Fruit fly (Drosophila melanogaster): ENCODE measurements around the gene CG12480.

Gene CG12480

DNA sequence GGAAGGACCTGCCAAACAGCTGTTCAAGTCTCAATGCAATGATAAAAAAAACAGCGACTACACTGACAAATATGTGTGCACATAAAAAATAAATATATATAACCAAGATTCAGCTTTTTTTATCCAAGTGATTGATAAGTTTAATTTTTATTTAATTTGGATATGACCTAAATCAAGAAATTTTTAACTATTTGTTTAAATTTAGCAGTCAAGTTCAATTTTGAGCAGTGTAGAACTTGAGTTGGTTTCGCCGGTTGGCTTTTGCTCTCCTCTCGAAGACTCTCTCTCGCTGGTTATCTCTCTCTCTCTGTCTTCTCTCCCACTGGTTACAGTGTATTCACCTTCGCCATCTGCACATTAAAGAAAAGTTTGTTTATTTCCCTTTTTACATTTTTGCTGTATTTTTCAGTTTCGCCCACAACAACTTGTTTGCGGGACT, 48.7 kb downstream of the CG12480 start (continued):
- no peak for TF ChIP-seq usp (GFP tag; optimal IDR thresholded peaks at IDR 0.05)
- TF ChIP-seq Ada2b (GFP tag; IDR thresholded peaks at IDR 0.05), result peak; percentile 93
- peak; percentile 96 for TF ChIP-seq CG31441 (GFP tag; IDR thresholded peaks at IDR 0.05)
- TF ChIP-seq Awh (GFP tag; IDR thresholded peaks at IDR 0.05), result peak; percentile 84
- peak; percentile 89 for TF ChIP-seq row (GFP tag; IDR thresholded peaks at IDR 0.05)
- 0 out of 2 replicates have a peak, but pooled peaks have one; percentile 42 for TF ChIP-seq dan (GFP tag; IDR thresholded peaks at IDR 0.05)
- peak; percentile 82 for TF ChIP-seq tin (GFP tag; optimal IDR thresholded peaks at IDR 0.05)
- TF ChIP-seq oc (tag; optimal IDR thresholded peaks at IDR 0.05), result peak; percentile 76
- TF ChIP-seq CG16863 (GFP tag; optimal IDR thresholded peaks at IDR 0.05), result peak; percentile 71
- peak; percentile 32 for TF ChIP-seq CG31365 (tag; optimal IDR thresholded peaks at IDR 0.05)
- peak; percentile 77 for TF ChIP-seq H15 (GFP tag; IDR thresholded peaks at IDR 0.05)
- peak; percentile 85 for TF ChIP-seq CG32772 (GFP tag; IDR thresholded peaks at IDR 0.05)
- peak; percentile 91 for TF ChIP-seq CG32532 (GFP tag; IDR thresholded peaks at IDR 0.05)
- TF ChIP-seq vnd (GFP tag; IDR thresholded peaks at IDR 0.05; ENCODE audit: partially characterized antibody), result no peak
- peak; percentile 78 for TF ChIP-seq esg (GFP tag; conservative IDR thresholded peaks at IDR 0.05)
- peak; percentile 80 for TF ChIP-seq CG15011 (GFP tag; optimal IDR thresholded peaks at IDR 0.05)
- no peak for TF ChIP-seq CG3163 (GFP tag; optimal IDR thresholded peaks at IDR 0.05)
- TF ChIP-seq mirr (GFP tag; optimal IDR thresholded peaks at IDR 0.05), result no peak
- TF ChIP-seq Vsx1 (GFP tag; optimal IDR thresholded peaks at IDR 0.05), result peak; percentile 58
- peak; percentile 59 for TF ChIP-seq CG4328 (GFP tag; optimal IDR thresholded peaks at IDR 0.05)
- TF ChIP-seq CG4707 (GFP tag; optimal IDR thresholded peaks at IDR 0.05), result peak; percentile 44
- peak; percentile 89 for TF ChIP-seq grau (tag; optimal IDR thresholded peaks at IDR 0.05)
- peak; percentile 74 for TF ChIP-seq CG8359 (GFP tag; optimal IDR thresholded peaks at IDR 0.05; ENCODE audit: borderline replicate concordance)
- TF ChIP-seq Xbp1 (GFP tag; optimal IDR thresholded peaks at IDR 0.05), result peak; percentile 88
- TF ChIP-seq Med (GFP tag), result peak; percentile 94
- TF ChIP-seq CG13123 (GFP tag; optimal IDR thresholded peaks at IDR 0.05), result peak; percentile 64
- TF ChIP-seq D (optimal IDR thresholded peaks at IDR 0.05), result no peak
- peak; percentile 78 for TF ChIP-seq D (GFP tag; optimal IDR thresholded peaks at IDR 0.05)
- TF ChIP-seq kay (GFP tag; optimal IDR thresholded peaks at IDR 0.05), result peak; percentile 79
- peak; percentile 85 for TF ChIP-seq trh (GFP tag; optimal IDR thresholded peaks at IDR 0.05)
- TF ChIP-seq D19A (tag; optimal IDR thresholded peaks at IDR 0.05), result peak; percentile 84
- peak; percentile 53 for TF ChIP-seq CG5180 (GFP tag; optimal IDR thresholded peaks at IDR 0.05)
- peak; percentile 91 for TF ChIP-seq CG4424 (GFP tag; optimal IDR thresholded peaks at IDR 0.05)
- TF ChIP-seq fd64A (GFP tag; optimal IDR thresholded peaks at IDR 0.05), result no peak
- TF ChIP-seq al (GFP tag; IDR thresholded peaks at IDR 0.05), result peak; percentile 84
- TF ChIP-seq CG9727 (GFP tag; optimal IDR thresholded peaks at IDR 0.05), result peak; percentile 91
- TF ChIP-seq CG10366 (GFP tag; IDR thresholded peaks at IDR 0.05), result peak; percentile 82
- TF ChIP-seq ftz-f1 (GFP tag; optimal IDR thresholded peaks at IDR 0.05), result no peak
- TF ChIP-seq CrebB (tag; optimal IDR thresholded peaks at IDR 0.05), result peak; percentile 72
- peak; percentile 73 for TF ChIP-seq zf30C (GFP tag; optimal IDR thresholded peaks at IDR 0.05)
- no peak for TF ChIP-seq tll (GFP tag; optimal IDR thresholded peaks at IDR 0.05)
- peak; percentile 93 for TF ChIP-seq CG11504 (tag; optimal IDR thresholded peaks at IDR 0.05)
- peak; percentile 61 for TF ChIP-seq Usf (GFP tag; optimal IDR thresholded peaks at IDR 0.05)
- peak; percentile 51 for TF ChIP-seq Jarid2 (GFP tag; optimal IDR thresholded peaks at IDR 0.05)
- peak; percentile 40 for TF ChIP-seq CG8089 (GFP tag; optimal IDR thresholded peaks at IDR 0.05)
- peak; percentile 92 for TF ChIP-seq CG15269 (tag; optimal IDR thresholded peaks at IDR 0.05)
- peak; percentile 16 for TF ChIP-seq CG3065 (GFP tag; optimal IDR thresholded peaks at IDR 0.05)
- peak; percentile 92 for TF ChIP-seq CG8924 (tag; optimal IDR thresholded peaks at IDR 0.05)
- TF ChIP-seq Chrac-16 (GFP tag; optimal IDR thresholded peaks at IDR 0.05), result peak; percentile 78
- TF ChIP-seq chinmo (GFP tag; IDR thresholded peaks at IDR 0.05; ENCODE audit: partially characterized antibody), result 0 out of 4 replicates have a peak, but pooled peaks have one; percentile 13
- TF ChIP-seq pzg (GFP tag; optimal IDR thresholded peaks at IDR 0.05), result no peak
